Worm (Caenorhabditis elegans): Measurements from ENCODE around the gene F52D10.2.

- TF ChIP-seq sea-2 (GFP tag; IDR thresholded peaks at IDR 0.05) (no peak), F52B5.7 (tag; optimal IDR thresholded peaks at IDR 0.05) (no peak), unc-130 (GFP tag; optimal IDR thresholded peaks at IDR 0.05) (no peak), lin-35 (GFP tag; optimal IDR thresholded peaks at IDR 0.05) (no peak), dpl-1 (GFP tag; optimal IDR thresholded peaks at IDR 0.05) (no peak), ama-1 (optimal IDR thresholded peaks at IDR 0.05) (no peak), ama-1 (GFP tag; optimal IDR thresholded peaks at IDR 0.05) (no peak), ets-4 (GFP tag; optimal IDR thresholded peaks at IDR 0.05) (no peak), mes-4 (tag; optimal IDR thresholded peaks at IDR 0.05) (no peak), pha-4 (tag; optimal IDR thresholded peaks at IDR 0.05) (no peak)
Observed at ce11 chrX:11606815-11607499, 15.4 kb upstream of the F52D10.2 start.
